Worm (Caenorhabditis elegans): ENCODE results near the gene drl-1.

- TF ChIP-seq nhr-76 (tag; optimal IDR thresholded peaks at IDR 0.05) (no peak), unc-39 (tag; optimal IDR thresholded peaks at IDR 0.05) (no peak), ceh-43 (GFP tag; optimal IDR thresholded peaks at IDR 0.05) (no peak), nhr-28 (tag; optimal IDR thresholded peaks at IDR 0.05) (no peak)
Measured at ce11 chrIV:298204-298603, 26.7 kb upstream of the drl-1 start, which contains the start of gene pnp-1.

Data from whole organism, mixed stage, embryonic.